Fruit fly (Drosophila melanogaster): ENCODE results near the gene CG42674.

CG42674 gene

dm6 chr3L:20111434-20111833 lies 86.7 kb downstream of the CG42674 start, which contains the start of gene Ir76b:
Gene Ir76b (minus strand): TSS chr3L:20111534.
- TF ChIP-seq CG32264 (GFP tag; optimal IDR thresholded peaks at IDR 0.05) (no peak), OdsH (GFP tag; optimal IDR thresholded peaks at IDR 0.05) (no peak), GATAd (GFP tag; optimal IDR thresholded peaks at IDR 0.05) (no peak), psq (GFP tag; optimal IDR thresholded peaks at IDR 0.05) (no peak), CG9705 (GFP tag; optimal IDR thresholded peaks at IDR 0.05) (no peak), rgr (GFP tag; optimal IDR thresholded peaks at IDR 0.05) (no peak), br (GFP tag; optimal IDR thresholded peaks at IDR 0.05) (no peak), HLH106 (tag; optimal IDR thresholded peaks at IDR 0.05) (no peak), jim (GFP tag; optimal IDR thresholded peaks at IDR 0.05) (no peak), Jra (GFP tag; optimal IDR thresholded peaks at IDR 0.05) (no peak), N (GFP tag; optimal IDR thresholded peaks at IDR 0.05) (no peak), Hr83 (GFP tag; optimal IDR thresholded peaks at IDR 0.05; ENCODE audit: poor library complexity, severe bottlenecking) (no peak), ey (GFP tag; optimal IDR thresholded peaks at IDR 0.05) (no peak), Vsx2 (GFP tag; optimal IDR thresholded peaks at IDR 0.05; ENCODE audit: partially characterized antibody) (no peak), Abd-B (GFP tag; optimal IDR thresholded peaks at IDR 0.05) (no peak), CrebA (GFP tag; optimal IDR thresholded peaks at IDR 0.05; ENCODE audit: borderline replicate concordance) (no peak), brk (GFP tag; optimal IDR thresholded peaks at IDR 0.05) (no peak), Rel (GFP tag; optimal IDR thresholded peaks at IDR 0.05) (no peak), Rel (tag; optimal IDR thresholded peaks at IDR 0.05) (no peak)

- TF ChIP-seq h (GFP tag; optimal IDR thresholded peaks at IDR 0.05) (no peak), Rel (GFP tag; optimal IDR thresholded peaks at IDR 0.05) (no peak), Rel (tag; optimal IDR thresholded peaks at IDR 0.05) (no peak), Hnf4 (GFP tag; optimal IDR thresholded peaks at IDR 0.05) (no peak), Hr83 (GFP tag; optimal IDR thresholded peaks at IDR 0.05; ENCODE audit: poor library complexity, severe bottlenecking) (no peak), dmrt93B (GFP tag; optimal IDR thresholded peaks at IDR 0.05) (no peak), Sp1 (GFP tag; optimal IDR thresholded peaks at IDR 0.05) (no peak), sage (GFP tag; optimal IDR thresholded peaks at IDR 0.05) (no peak), CG9705 (GFP tag; optimal IDR thresholded peaks at IDR 0.05) (no peak), br (GFP tag; optimal IDR thresholded peaks at IDR 0.05) (no peak)
Observed at dm6 chr3L:20105794-20106193, 92.3 kb downstream of the CG42674 start, which contains the start of gene CG14185. Gene CG14185 (plus strand): TSS chr3L:20106094.

- TF ChIP-seq pan (optimal IDR thresholded peaks at IDR 0.05) (no peak), Hr78 (GFP tag; optimal IDR thresholded peaks at IDR 0.05) (no peak), OdsH (GFP tag; optimal IDR thresholded peaks at IDR 0.05) (no peak), N (GFP tag; optimal IDR thresholded peaks at IDR 0.05) (no peak), Vsx2 (GFP tag; optimal IDR thresholded peaks at IDR 0.05; ENCODE audit: partially characterized antibody) (no peak)
Observed at dm6 chr3L:20104543-20105046, 93.5 kb downstream of the CG42674 start.

dm6 chr3L:20103777-20104542 lies 94.2 kb downstream of the CG42674 start, which contains the start of gene CG14186:
Gene CG14186 (minus strand): TSS chr3L:20103827.
- TF ChIP-seq sv (GFP tag; optimal IDR thresholded peaks at IDR 0.05) (no peak), dsf (GFP tag; optimal IDR thresholded peaks at IDR 0.05; ENCODE audit: borderline replicate concordance) (no peak), Myc (optimal IDR thresholded peaks at IDR 0.05) (peak; percentile 39)

Measured in whole organism, wandering third instar larva.